Fruit fly (Drosophila melanogaster): ENCODE measurements around the gene CG14965.

The CG14965 gene

dm6 chr3L:3192333-3192894 lies at the start of gene CG14965:
CG14965 (minus strand) TSS chr3L:3192491.
- no peak for TF ChIP-seq CG17801 (GFP tag; optimal IDR thresholded peaks at IDR 0.05; ENCODE audit: partially characterized antibody)

- TF ChIP-seq CG17801 (GFP tag; optimal IDR thresholded peaks at IDR 0.05; ENCODE audit: partially characterized antibody) = no peak
Measured at dm6 chr3L:3241368-3241640, 49.0 kb upstream of the CG14965 start.

- TF ChIP-seq CG17801 (GFP tag; optimal IDR thresholded peaks at IDR 0.05; ENCODE audit: partially characterized antibody) = no peak
Measured at dm6 chr3L:3240597-3241367, 48.5 kb upstream of the CG14965 start.

dm6 chr3L:3239785-3240596 lies 47.7 kb upstream of the CG14965 start:
- TF ChIP-seq CG17801 (GFP tag; optimal IDR thresholded peaks at IDR 0.05; ENCODE audit: partially characterized antibody) = peak; percentile 42

- no peak for TF ChIP-seq CG17801 (GFP tag; optimal IDR thresholded peaks at IDR 0.05; ENCODE audit: partially characterized antibody)
Measured at dm6 chr3L:3239033-3239752, 46.9 kb upstream of the CG14965 start, which contains the start of gene CG17746. CG17746 (minus strand) TSS chr3L:3239578.

dm6 chr3L:3236319-3236718 lies 44.0 kb upstream of the CG14965 start:
- peak; percentile 22 for TF ChIP-seq CG17801 (GFP tag; optimal IDR thresholded peaks at IDR 0.05; ENCODE audit: partially characterized antibody)

- no peak for TF ChIP-seq CG17801 (GFP tag; optimal IDR thresholded peaks at IDR 0.05; ENCODE audit: partially characterized antibody)
Measured at dm6 chr3L:3226458-3226783, 34.1 kb upstream of the CG14965 start.

- no peak for TF ChIP-seq CG17801 (GFP tag; optimal IDR thresholded peaks at IDR 0.05; ENCODE audit: partially characterized antibody)
Measured at dm6 chr3L:3225769-3226457, 33.6 kb upstream of the CG14965 start.

dm6 chr3L:3224740-3225719 lies 32.7 kb upstream of the CG14965 start, which contains the start of gene Larp4B:
Larp4B (plus strand) TSS chr3L:3224838.
- no peak for TF ChIP-seq CG17801 (GFP tag; optimal IDR thresholded peaks at IDR 0.05; ENCODE audit: partially characterized antibody)

- no peak for TF ChIP-seq CG17801 (GFP tag; optimal IDR thresholded peaks at IDR 0.05; ENCODE audit: partially characterized antibody)
Measured at dm6 chr3L:3223390-3223914, 31.2 kb upstream of the CG14965 start.

dm6 chr3L:3222643-3223389 lies 30.5 kb upstream of the CG14965 start, which contains the start of the genes RpL28 and eIF1:
RpL28 (minus strand) TSS chr3L:3222960.
eIF1 (plus strand) TSS chr3L:3223341.
- TF ChIP-seq CG17801 (GFP tag; optimal IDR thresholded peaks at IDR 0.05; ENCODE audit: partially characterized antibody) = peak; percentile 85

dm6 chr3L:3218859-3219258 lies 26.6 kb upstream of the CG14965 start, which contains the start of the genes hob and nSMase:
hob (minus strand) TSS chr3L:3218920.
nSMase (plus strand) TSS chr3L:3219156.
- TF ChIP-seq CG17801 (GFP tag; optimal IDR thresholded peaks at IDR 0.05; ENCODE audit: partially characterized antibody) = no peak
